Worm (Caenorhabditis elegans) whole organism, L1 larva: ENCODE data around the gene C32D5.7.
A peak's percentile ranks its signal among the peaks of the same experiment; 100 is the strongest.

Source experiments
- C04F5.9 ChIP-seq: sonication (generic microtip); optimal IDR thresholded peaks from 2 replicates; lab custom pipeline; 2016; ENCODE audit warnings: missing genetic modification characterization, missing compliant biosample characterization
- F16B12.6 ChIP-seq: fragments of 150-350 bp; optimal IDR thresholded peaks from 2 replicates; lab custom pipeline; 2014; ENCODE audit warnings: missing biosample characterization, missing genetic modification characterization
- ama-1 ChIP-seq: fragments of 150-350 bp; optimal IDR thresholded peaks from 2 replicates; lab custom pipeline; 2014
- blmp-1 ChIP-seq: fragments of 150-350 bp; optimal IDR thresholded peaks from 2 replicates; lab custom pipeline; 2014; ENCODE audit warnings: missing biosample characterization, missing genetic modification characterization
- ceh-88 ChIP-seq: fragments of 200-800 bp; sonication (Bioruptor generic); IDR thresholded peaks from 2 replicates; pipeline ENCODE4 v1.3.6; 2022; ENCODE audit warnings: missing genetic modification characterization, missing compliant biosample characterization
- ces-1 ChIP-seq: fragments of 150-350 bp; optimal IDR thresholded peaks from 2 replicates; lab custom pipeline; 2014; ENCODE audit warnings: missing biosample characterization, missing genetic modification reagents, missing genetic modification characterization
- dpl-1 ChIP-seq, 3 experiments: fragments of 150-350 bp in 2 of 3; sonication (generic microtip) in 1 of 3; optimal IDR thresholded peaks; 2 replicates each; lab custom pipeline; 2014 to 2017; ENCODE audit warnings: missing biosample characterization in 3 of 3, missing genetic modification characterization in 3 of 3, missing genetic modification reagents in 3 of 3
- efl-1 ChIP-seq, 4 experiments: fragments of 150-350 bp; optimal IDR thresholded peaks in 3 of 4; peaks in 1 of 4; 1 replicate in 1 of 4; 2 replicates in 3 of 4; lab custom pipeline; 2014; ENCODE audit warnings: missing biosample characterization in 2 of 4, missing genetic modification characterization in 2 of 4, missing genetic modification reagents in 2 of 4
- egl-13 ChIP-seq: sonication (generic microtip); optimal IDR thresholded peaks from 2 replicates; lab custom pipeline; 2016; ENCODE audit warnings: missing genotype, missing genetic modification reagents, missing genetic modification characterization, missing compliant biosample characterization
- elt-3 ChIP-seq, 6 experiments: fragments of 150-350 bp in 1 of 6; sonication (generic microtip); optimal IDR thresholded peaks; 2 replicates each; lab custom pipeline; 2017 to 2018; ENCODE audit warnings: missing biosample characterization in 6 of 6, missing genetic modification characterization in 6 of 6, inconsistent platforms in 1 of 6
- ets-5 ChIP-seq: fragments of 200-800 bp; sonication (Bioruptor generic); IDR thresholded peaks from 2 replicates; pipeline ENCODE4 v1.3.6; 2022; ENCODE audit warnings: missing genetic modification characterization, missing compliant biosample characterization
- fos-1 ChIP-seq: fragments of 150-350 bp; optimal IDR thresholded peaks from 2 replicates; lab custom pipeline; 2014; ENCODE audit warnings: missing biosample characterization, missing genetic modification characterization
- hlh-4 ChIP-seq: sonication (generic microtip); optimal IDR thresholded peaks from 2 replicates; lab custom pipeline; 2016; ENCODE audit warnings: mild to moderate bottlenecking, missing genetic modification characterization, missing compliant biosample characterization
- isw-1 ChIP-seq: fragments of 200-800 bp; sonication (Bioruptor generic); IDR thresholded peaks from 2 replicates; pipeline ENCODE4 v1.3.6; 2022; ENCODE audit warnings: missing genetic modification characterization, missing compliant biosample characterization
- jun-1 ChIP-seq: fragments of 150-350 bp; optimal IDR thresholded peaks from 2 replicates; lab custom pipeline; 2014; ENCODE audit warnings: missing biosample characterization, missing genetic modification reagents, missing genetic modification characterization
- lin-14 ChIP-seq: fragments of 200-800 bp; sonication (Bioruptor generic); optimal IDR thresholded peaks from 2 replicates; lab custom pipeline; 2018; ENCODE audit warnings: mild to moderate bottlenecking, missing genetic modification characterization, moderate library complexity, missing compliant biosample characterization
- lin-15B ChIP-seq: fragments of 150-350 bp; sonication (generic microtip); optimal IDR thresholded peaks from 3 replicates; lab custom pipeline; 2014; ENCODE audit warnings: missing biosample characterization, missing genetic modification characterization
- lin-35 ChIP-seq, 2 experiments: fragments of 150-350 bp; optimal IDR thresholded peaks; 2 replicates each; lab custom pipeline; 2014; ENCODE audit warnings: missing biosample characterization in 2 of 2, missing genetic modification characterization in 2 of 2, missing genetic modification reagents in 2 of 2
- lsy-2 ChIP-seq, 2 experiments: fragments of 150-350 bp; optimal IDR thresholded peaks; 2 replicates each; lab custom pipeline; 2014; ENCODE audit warnings: missing biosample characterization in 2 of 2, missing genetic modification characterization in 2 of 2
- mef-2 ChIP-seq: fragments of 150-350 bp; optimal IDR thresholded peaks from 2 replicates; lab custom pipeline; 2014; ENCODE audit warnings: missing biosample characterization, missing genetic modification characterization
- nhr-12 ChIP-seq: sonication (generic microtip); optimal IDR thresholded peaks from 2 replicates; lab custom pipeline; 2017; ENCODE audit warnings: missing biosample characterization, missing genetic modification characterization
- nhr-47 ChIP-seq: sonication (generic microtip); optimal IDR thresholded peaks from 2 replicates; lab custom pipeline; 2016; ENCODE audit warnings: mild to moderate bottlenecking, missing genetic modification characterization, moderate library complexity, missing compliant biosample characterization
- nhr-76 ChIP-seq: sonication (generic microtip); optimal IDR thresholded peaks from 2 replicates; lab custom pipeline; 2017; ENCODE audit warnings: missing biosample characterization, missing genetic modification characterization
- nhr-90 ChIP-seq: sonication (generic microtip); optimal IDR thresholded peaks from 2 replicates; lab custom pipeline; 2016; ENCODE audit warnings: mild to moderate bottlenecking, missing genetic modification characterization, missing compliant biosample characterization; ENCODE audit not compliant: poor library complexity
- pqm-1 ChIP-seq: sonication (generic microtip); optimal IDR thresholded peaks from 3 replicates; lab custom pipeline; 2017; ENCODE audit warnings: missing biosample characterization, missing genetic modification characterization
- skn-1 ChIP-seq: fragments of 150-350 bp; optimal IDR thresholded peaks from 2 replicates; lab custom pipeline; 2014; ENCODE audit warnings: missing biosample characterization, missing genetic modification characterization
- snpc-4 ChIP-seq: fragments of 150-350 bp; optimal IDR thresholded peaks from 2 replicates; lab custom pipeline; 2014; ENCODE audit warnings: missing biosample characterization, missing genetic modification characterization
- snu-23 ChIP-seq: sonication (generic microtip); optimal IDR thresholded peaks from 2 replicates; lab custom pipeline; 2016; ENCODE audit warnings: missing genetic modification characterization, missing compliant biosample characterization
- sptf-1 ChIP-seq: fragments of 150-350 bp; optimal IDR thresholded peaks from 2 replicates; lab custom pipeline; 2014; ENCODE audit warnings: missing biosample characterization, missing genetic modification characterization
- sup-37 ChIP-seq: fragments of 200-800 bp; sonication (Bioruptor generic); optimal IDR thresholded peaks from 2 replicates; lab custom pipeline; 2018; ENCODE audit warnings: mild to moderate bottlenecking, missing genetic modification characterization, missing compliant biosample characterization
- tbx-2 ChIP-seq: sonication (generic microtip); optimal IDR thresholded peaks from 2 replicates; lab custom pipeline; 2016; ENCODE audit warnings: missing genetic modification characterization, missing compliant biosample characterization
- unc-30 ChIP-seq: sonication (generic microtip); optimal IDR thresholded peaks from 2 replicates; lab custom pipeline; 2017; ENCODE audit warnings: missing biosample characterization, missing genetic modification characterization
- unc-62 ChIP-seq: fragments of 150-350 bp; optimal IDR thresholded peaks from 2 replicates; lab custom pipeline; 2014; ENCODE audit warnings: missing biosample characterization, missing genetic modification reagents, missing genetic modification characterization
- unc-98 ChIP-seq: fragments of 200-800 bp; sonication (Bioruptor generic); IDR thresholded peaks from 2 replicates; pipeline ENCODE4 v1.3.6; 2022; ENCODE audit warnings: missing genetic modification characterization, missing compliant biosample characterization
- vab-15 ChIP-seq: sonication (generic microtip); optimal IDR thresholded peaks from 2 replicates; lab custom pipeline; 2017; ENCODE audit warnings: missing genotype, mild to moderate bottlenecking, missing genetic modification characterization, missing compliant biosample characterization
- xbp-1 ChIP-seq: sonication (generic microtip); optimal IDR thresholded peaks from 2 replicates; lab custom pipeline; 2016; ENCODE audit warnings: missing genetic modification characterization, missing compliant biosample characterization
- ztf-11 ChIP-seq, 2 experiments: sonication (generic microtip); optimal IDR thresholded peaks; 2 replicates each; lab custom pipeline; 2016 to 2017; ENCODE audit warnings: missing genetic modification characterization in 2 of 2, missing biosample characterization in 1 of 2, missing compliant biosample characterization in 1 of 2
- ztf-4 ChIP-seq: fragments of 150-350 bp; optimal IDR thresholded peaks from 2 replicates; lab custom pipeline; 2014; ENCODE audit warnings: missing biosample characterization, missing genetic modification characterization

Gene C32D5.7

ce11 chrII:6324086-6324485, 15.8 kb downstream of the C32D5.7 start, which contains the start of gene sma-6:
sma-6 (plus strand) TSS chrII:6324484.
- peak in 1 of 2 experiments; percentile 37 for TF ChIP-seq lin-35 (GFP tag; optimal IDR thresholded peaks at IDR 0.05; lab: Kevin White, UChicago)
- TF ChIP-seq pqm-1 (tag; lab: Kevin White, UChicago) = no peak
- TF ChIP-seq fos-1 = no peak
- TF ChIP-seq nhr-12 = no peak
- peak in 1 of 6 experiments; percentile 63 for TF ChIP-seq elt-3 (tag; optimal IDR thresholded peaks at IDR 0.05; lab: Kevin White, UChicago)
- TF ChIP-seq unc-30 (tag; lab: Kevin White, UChicago) = no peak
- TF ChIP-seq efl-1 (optimal IDR thresholded peaks at IDR 0.05; lab: Kevin White, UChicago) = no peak
- peak in 1 of 2 experiments; percentile 94 for TF ChIP-seq efl-1 (GFP tag; optimal IDR thresholded peaks at IDR 0.05 in 1 of 2; lab: Kevin White, UChicago)
- TF ChIP-seq lsy-2 (tag; optimal IDR thresholded peaks at IDR 0.05; lab: Kevin White, UChicago) = peak in 1 of 2 experiments; percentile 23
- TF ChIP-seq blmp-1 = peak; percentile 68
- TF ChIP-seq snu-23 (GFP tag; lab: Kevin White, UChicago) = peak; percentile 10
- peak in 1 of 3 experiments; percentile 7 for TF ChIP-seq dpl-1 (GFP tag; optimal IDR thresholded peaks at IDR 0.05; lab: Kevin White, UChicago)
- TF ChIP-seq jun-1 (tag; lab: Kevin White, UChicago) = no peak
- TF ChIP-seq lin-14 (GFP tag; lab: Kevin White, UChicago) = peak; percentile 46
- TF ChIP-seq, all 84 proteins: peak for 8

ce11 chrII:6322979-6323378, 16.9 kb downstream of the C32D5.7 start, which contains the start of gene C32D5.4:
C32D5.4 (minus strand) TSS chrII:6323079.
- TF ChIP-seq xbp-1 (tag; lab: Kevin White, UChicago) = no peak
- no peak for TF ChIP-seq ces-1 (GFP tag; lab: Kevin White, UChicago)
- no peak for TF ChIP-seq isw-1
- TF ChIP-seq F16B12.6 (tag; lab: Kevin White, UChicago) = no peak
- no peak for TF ChIP-seq ets-5 (GFP tag; lab: Robert Waterston, UW)
- TF ChIP-seq C04F5.9 (tag; lab: Kevin White, UChicago) = no peak
- no peak for TF ChIP-seq ztf-11 (tag; optimal IDR thresholded peaks at IDR 0.05; lab: Kevin White, UChicago)
- no peak for TF ChIP-seq snpc-4 (tag; lab: Kevin White, UChicago)
- TF ChIP-seq ama-1 (lab: Kevin White, UChicago) = no peak
- no peak for TF ChIP-seq ceh-88 (GFP tag; lab: Robert Waterston, UW)
- no peak for TF ChIP-seq sptf-1 (tag; lab: Kevin White, UChicago)
- no peak for TF ChIP-seq lin-15B
- TF ChIP-seq unc-62 (GFP tag; lab: Kevin White, UChicago) = no peak
- no peak for TF ChIP-seq tbx-2 (tag; lab: Kevin White, UChicago)

- TF ChIP-seq nhr-90 (tag; lab: Kevin White, UChicago) (no peak), nhr-76 (tag; lab: Kevin White, UChicago) (no peak), mef-2 (tag; lab: Kevin White, UChicago) (no peak), sup-37 (GFP tag; lab: Kevin White, UChicago) (no peak), jun-1 (tag; lab: Kevin White, UChicago) (no peak), unc-98 (GFP tag; lab: Robert Waterston, UW) (no peak), elt-3 (tag; optimal IDR thresholded peaks at IDR 0.05; lab: Kevin White, UChicago) (no peak), vab-15 (tag; lab: Kevin White, UChicago) (no peak), skn-1 (tag; lab: Kevin White, UChicago) (no peak), blmp-1 (no peak), hlh-4 (no peak), nhr-47 (tag; lab: Kevin White, UChicago) (no peak), egl-13 (tag; lab: Kevin White, UChicago) (no peak), ztf-4 (tag; lab: Kevin White, UChicago) (no peak), ets-5 (GFP tag; lab: Robert Waterston, UW) (no peak), ces-1 (GFP tag; lab: Kevin White, UChicago) (no peak)
- TF ChIP-seq, all 84 proteins: peak for 0
These were observed 17.8 kb downstream of the C32D5.7 start for ce11 chrII:6322081-6322480.
